Worm (Caenorhabditis elegans) whole organism, young adult: ENCODE measurements around the gene lgc-1.

Experiments used
- F33H1.4 ChIP-seq: fragments of 200-800 bp; sonication (Bioruptor generic); IDR thresholded peaks from 2 replicates; pipeline ENCODE4 v1.3.6; 2022; ENCODE audit warnings: missing genetic modification reagents, missing genetic modification characterization, missing compliant biosample characterization
- ZK185.1 ChIP-seq: sonication (generic microtip); optimal IDR thresholded peaks from 2 replicates; lab custom pipeline; 2016; ENCODE audit warnings: mild to moderate bottlenecking, missing genetic modification characterization, missing compliant biosample characterization; ENCODE audit not compliant: poor library complexity, severe bottlenecking
- ama-1 ChIP-seq, 3 experiments: fragments of 150-350 bp in 1 of 3; sonication (generic microtip) in 2 of 3; optimal IDR thresholded peaks; 2 replicates each; lab custom pipeline; 2014 to 2018; ENCODE audit warnings: missing biosample characterization in 2 of 3, missing genetic modification characterization in 2 of 3, missing genetic modification reagents in 2 of 3
- atf-7 ChIP-seq: sonication (generic microtip); optimal IDR thresholded peaks from 2 replicates; lab custom pipeline; 2017; ENCODE audit warnings: mild to moderate bottlenecking, missing genetic modification characterization, missing compliant biosample characterization
- chd-7 ChIP-seq: sonication (generic microtip); optimal IDR thresholded peaks from 2 replicates; lab custom pipeline; 2016; ENCODE audit warnings: mild to moderate bottlenecking, missing genetic modification characterization, moderate library complexity, missing compliant biosample characterization
- efl-1 ChIP-seq: fragments of 150-350 bp; optimal IDR thresholded peaks from 2 replicates; lab custom pipeline; 2014; ENCODE audit warnings: missing biosample characterization, missing genetic modification reagents, missing genetic modification characterization
- him-1 ChIP-seq: sonication (generic microtip); optimal IDR thresholded peaks from 2 replicates; lab custom pipeline; 2016; ENCODE audit warnings: missing genotype, missing genetic modification reagents, missing genetic modification characterization, missing compliant biosample characterization
- lin-54 ChIP-seq: fragments of 200-800 bp; sonication (Bioruptor generic); optimal IDR thresholded peaks from 2 replicates; lab custom pipeline; 2018; ENCODE audit warnings: mild to moderate bottlenecking, missing genetic modification characterization, missing compliant biosample characterization
- mxl-1 ChIP-seq: sonication (generic microtip); optimal IDR thresholded peaks from 2 replicates; lab custom pipeline; 2016; ENCODE audit warnings: missing genetic modification characterization, missing compliant biosample characterization
- pbrm-1 ChIP-seq: fragments of 200-800 bp; sonication (Bioruptor generic); IDR thresholded peaks from 2 replicates; pipeline ENCODE4 v1.3.6; 2022; ENCODE audit warnings: missing genetic modification reagents, missing genetic modification characterization, missing compliant biosample characterization
- rcor-1 ChIP-seq: fragments of 200-800 bp; sonication (Bioruptor generic); IDR thresholded peaks from 2 replicates; pipeline ENCODE4 v1.3.6; 2022; ENCODE audit warnings: missing genetic modification reagents, missing genetic modification characterization, missing compliant biosample characterization
- snpc-4 ChIP-seq, 5 experiments: fragments of 150-350 bp in 1 of 5; sonication (generic microtip) in 4 of 5; optimal IDR thresholded peaks; 2 replicates each; lab custom pipeline; 2014 to 2018; ENCODE audit warnings: missing genetic modification characterization in 5 of 5, missing biosample characterization in 3 of 5, antibody characterized with exemption in 2 of 5, mild to moderate bottlenecking in 2 of 5, missing compliant biosample characterization in 2 of 5, missing genotype in 2 of 5, moderate library complexity in 2 of 5, missing genetic modification reagents in 1 of 5
- unc-62 ChIP-seq: fragments of 150-350 bp; optimal IDR thresholded peaks from 2 replicates; lab custom pipeline; 2014; ENCODE audit warnings: missing biosample characterization, missing genetic modification reagents, missing genetic modification characterization
- ztf-25 ChIP-seq: fragments of 200-800 bp; sonication (Bioruptor generic); IDR thresholded peaks from 2 replicates; pipeline ENCODE4 v1.3.6; 2022; ENCODE audit warnings: missing genetic modification reagents, missing genetic modification characterization, missing compliant biosample characterization

DNA sequence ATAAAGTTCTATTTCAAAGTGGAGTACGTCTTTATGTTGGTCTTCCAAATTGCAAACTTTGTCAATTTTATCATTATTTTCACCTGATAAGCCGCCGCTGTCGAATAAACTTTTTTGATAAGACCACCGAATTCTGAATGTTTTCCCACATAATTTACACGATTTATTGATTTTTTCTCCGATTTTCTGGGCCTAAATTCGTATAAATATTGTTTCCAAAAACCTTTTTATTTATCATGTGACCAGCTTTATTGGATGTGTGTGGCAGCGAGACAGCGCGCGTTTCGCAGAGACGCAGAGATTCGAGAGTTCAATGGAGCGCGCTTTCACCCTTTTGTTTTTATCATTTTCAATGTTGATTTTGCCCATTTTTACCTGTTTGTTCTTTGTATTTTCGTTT lies 8.2 kb downstream of the lgc-1 start:
- no peak for TF ChIP-seq mxl-1 (tag; lab: Kevin White, UChicago)
- no peak for TF ChIP-seq unc-62
- TF ChIP-seq ztf-25 (GFP tag; lab: Robert Waterston, UW) = no peak
- no peak for TF ChIP-seq snpc-4 (GFP tag; optimal IDR thresholded peaks at IDR 0.05; lab: Kevin White, UChicago)
- TF ChIP-seq snpc-4 (tag; optimal IDR thresholded peaks at IDR 0.05; lab: Kevin White, UChicago) = peak in 3 of 4 experiments; percentile 7 to 37 (median 23)
- no peak for TF ChIP-seq ama-1 (optimal IDR thresholded peaks at IDR 0.05; lab: Kevin White, UChicago)
- TF ChIP-seq ama-1 (GFP tag; optimal IDR thresholded peaks at IDR 0.05; lab: Kevin White, UChicago) = no peak
- 0 out of 2 replicates have a peak, but pooled peaks have one; percentile 31 for TF ChIP-seq pbrm-1 (GFP tag; lab: Robert Waterston, UW)
- peak; percentile 31; the same call in 1 of the 2 replicates for TF ChIP-seq F33H1.4 (GFP tag; lab: Robert Waterston, UW)
- no peak for TF ChIP-seq efl-1 (GFP tag; lab: Kevin White, UChicago)
- no peak for TF ChIP-seq rcor-1 (GFP tag; lab: Robert Waterston, UW)
- TF ChIP-seq lin-54 (GFP tag; lab: Kevin White, UChicago) = peak; percentile 44
- no peak for TF ChIP-seq chd-7 (tag; lab: Kevin White, UChicago)
- TF ChIP-seq atf-7 (tag; lab: Kevin White, UChicago) = no peak
- TF ChIP-seq ZK185.1 = no peak
- no peak for TF ChIP-seq him-1 (tag; lab: Kevin White, UChicago)
